Worm (Caenorhabditis elegans) whole organism, mixed stage, embryonic: ENCODE measurements around the gene K02A6.3.

Source experiments
- drap-1 ChIP-seq: fragments of 200-800 bp; sonication (Bioruptor generic); optimal IDR thresholded peaks from 3 replicates; lab custom pipeline; 2018; ENCODE audit warnings: mild to moderate bottlenecking, missing genetic modification characterization, missing compliant biosample characterization
- elt-1 ChIP-seq: sonication (generic microtip); optimal IDR thresholded peaks from 2 replicates; lab custom pipeline; 2017; ENCODE audit warnings: missing genetic modification characterization, mild to moderate bottlenecking, missing compliant biosample characterization, antibody characterized with exemption, moderate library complexity, borderline replicate concordance; ENCODE audit not compliant: insufficient read depth
- elt-3 ChIP-seq: fragments of 150-350 bp; optimal IDR thresholded peaks from 2 replicates; lab custom pipeline; 2014; ENCODE audit warnings: missing biosample characterization, missing genetic modification characterization
- hlh-1 ChIP-seq: fragments of 150-350 bp; optimal IDR thresholded peaks from 2 replicates; lab custom pipeline; 2014; ENCODE audit warnings: missing biosample characterization, missing genetic modification reagents, missing genetic modification characterization
- lin-13 ChIP-seq: fragments of 150-350 bp; optimal IDR thresholded peaks from 2 replicates; lab custom pipeline; 2014; ENCODE audit warnings: missing biosample characterization, missing genetic modification characterization
- nhr-2 ChIP-seq: fragments of 150-350 bp; optimal IDR thresholded peaks from 2 replicates; lab custom pipeline; 2014; ENCODE audit warnings: missing biosample characterization, missing genetic modification characterization
- snpc-4 ChIP-seq: fragments of 150-350 bp; optimal IDR thresholded peaks from 2 replicates; lab custom pipeline; 2014; ENCODE audit warnings: missing biosample characterization, missing genetic modification characterization

DNA sequence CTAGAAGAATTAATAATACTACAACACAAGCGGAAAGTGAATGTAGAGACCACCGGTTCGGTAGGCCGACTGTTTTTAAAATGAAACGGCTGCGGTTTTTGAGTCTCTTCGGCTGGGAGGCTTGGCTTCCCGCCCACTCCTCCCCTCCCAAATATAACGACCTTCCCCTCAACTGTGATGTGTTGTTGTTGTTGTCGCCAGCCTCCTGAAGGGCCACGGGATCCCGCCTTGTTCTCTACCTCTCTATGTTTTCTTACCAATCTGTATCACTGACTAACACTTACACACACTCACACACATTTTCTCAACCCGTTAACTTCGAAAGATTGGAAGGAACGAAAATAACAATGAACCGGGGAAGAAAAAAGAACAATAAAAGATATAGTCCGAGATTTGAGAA is 1.8 kb upstream of the K02A6.3 start:
- TF ChIP-seq snpc-4 (tag; lab: Kevin White, UChicago), result no peak
- TF ChIP-seq hlh-1 (tag; lab: Kevin White, UChicago), result no peak
- no peak for TF ChIP-seq nhr-2 (tag; lab: Kevin White, UChicago)
- TF ChIP-seq elt-1 (tag; lab: Kevin White, UChicago), result no peak
- TF ChIP-seq lin-13 (tag; lab: Kevin White, UChicago), result no peak
- no peak for TF ChIP-seq drap-1
- TF ChIP-seq elt-3 (tag; lab: Kevin White, UChicago), result no peak
